Worm (Caenorhabditis elegans): ENCODE data around the gene pgp-4.

DNA sequence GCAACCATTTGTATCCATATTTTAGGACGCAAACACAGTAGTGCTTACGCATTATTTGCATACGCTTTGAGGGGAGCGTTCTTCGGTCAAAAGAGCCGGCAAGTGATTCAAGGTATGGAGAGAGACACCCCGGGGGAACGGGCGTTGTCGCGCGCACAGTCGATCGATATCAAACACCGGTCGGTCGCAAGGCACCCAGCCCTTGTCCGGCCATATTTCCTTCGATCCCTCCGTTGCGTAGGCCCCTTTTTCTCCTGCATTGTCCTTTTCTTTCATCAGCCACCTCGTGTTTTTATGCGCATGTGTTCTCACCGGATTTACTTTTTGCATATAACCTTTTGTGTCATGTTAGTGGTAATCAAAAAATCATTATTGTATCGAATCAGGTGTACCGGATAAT, 8.4 kb downstream of the pgp-4 start:
- TF ChIP-seq ceh-9 (tag; optimal IDR thresholded peaks at IDR 0.05) (no peak), lin-15B (tag; optimal IDR thresholded peaks at IDR 0.05) (no peak), nhr-67 (tag; optimal IDR thresholded peaks at IDR 0.05) (no peak), elt-3 (tag; optimal IDR thresholded peaks at IDR 0.05) (no peak), unc-62 (GFP tag; optimal IDR thresholded peaks at IDR 0.05) (no peak), tbx-2 (tag; optimal IDR thresholded peaks at IDR 0.05) (no peak), ZK546.5 (tag; optimal IDR thresholded peaks at IDR 0.05) (no peak)

Data from whole organism, L3 larva.